Worm (Caenorhabditis elegans): ENCODE data around the gene chil-2.

DNA sequence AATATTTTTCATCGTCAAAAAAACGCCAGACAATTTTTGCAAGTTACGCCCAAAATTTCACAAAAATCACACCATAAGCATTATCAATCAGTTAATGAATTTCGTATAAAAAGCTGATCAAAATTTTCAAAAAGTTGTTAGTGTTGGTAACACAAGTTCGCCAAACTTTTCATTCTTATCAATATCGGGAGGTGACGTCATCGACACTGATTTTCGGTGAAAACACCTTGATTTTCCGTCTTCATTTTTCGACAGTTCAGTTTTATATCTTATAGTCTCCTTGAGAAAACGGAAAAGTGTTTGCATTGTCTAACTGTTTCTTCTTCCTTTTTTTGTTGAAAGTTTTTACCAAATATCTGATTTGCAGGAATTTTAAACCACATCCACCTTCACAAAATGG is 6.4 kb upstream of the chil-2 start, which contains the start of gene C08H9.15:
- TF ChIP-seq skn-1 (tag; optimal IDR thresholded peaks at IDR 0.05) (no peak), aly-2 (tag; optimal IDR thresholded peaks at IDR 0.05) (no peak)

All from whole organism, L3 larva.